Fruit fly (Drosophila melanogaster) whole organism, embryonic: Measurements from ENCODE around the gene Rab14.

ENCODE experiments used
- CG11560 ChIP-seq: fragments of 200-800 bp; sonication (Bioruptor generic); IDR thresholded peaks from 3 replicates; pipeline ENCODE4 v1.3.6; 2022; ENCODE audit warnings: missing biosample characterization, missing genetic modification characterization
- CG12236 ChIP-seq: fragments of 200-800 bp; sonication (Bioruptor generic); optimal IDR thresholded peaks from 2 replicates; lab custom pipeline; 2016; ENCODE audit warnings: missing biosample characterization, missing genetic modification characterization
- CG8944 ChIP-seq: fragments of 200-800 bp; sonication (Bioruptor generic); optimal IDR thresholded peaks from 3 replicates; lab custom pipeline; 2016; ENCODE audit warnings: missing biosample characterization, missing genetic modification characterization
- Hr78 ChIP-seq, 2 experiments: fragments of 200-800 bp in 1 of 2; fragments of >200 bp in 1 of 2; sonication (Bioruptor generic) in 1 of 2; optimal IDR thresholded peaks; 2 replicates each; lab custom pipeline; 2017 to 2019; ENCODE audit warnings: missing biosample characterization in 2 of 2, missing genetic modification characterization in 2 of 2, mild to moderate bottlenecking in 1 of 2, moderate library complexity in 1 of 2
- Xbp1 ChIP-seq: fragments of 200-800 bp; sonication (Bioruptor generic); optimal IDR thresholded peaks from 3 replicates; lab custom pipeline; 2016; ENCODE audit warnings: missing biosample characterization, mild to moderate bottlenecking, missing genetic modification characterization
- fd96Cb ChIP-seq: fragments of 200-800 bp; sonication (Bioruptor generic); optimal IDR thresholded peaks from 2 replicates; lab custom pipeline; 2018; ENCODE audit warnings: missing biosample characterization, mild to moderate bottlenecking, missing genetic modification characterization, moderate library complexity
- gsb-n ChIP-seq: fragments of 200-800 bp; sonication (Bioruptor generic); optimal IDR thresholded peaks from 3 replicates; lab custom pipeline; 2018; ENCODE audit warnings: missing biosample characterization, mild to moderate bottlenecking, missing genetic modification characterization
- psq ChIP-seq: fragments of 200-800 bp; sonication (Bioruptor generic); optimal IDR thresholded peaks from 2 replicates; lab custom pipeline; 2017; ENCODE audit warnings: missing biosample characterization, missing genetic modification characterization
- sob ChIP-seq: fragments of 200-800 bp; sonication (Bioruptor generic); IDR thresholded peaks from 2 replicates; pipeline ENCODE4 v1.3.6; 2022; ENCODE audit warnings: missing biosample characterization, missing genetic modification characterization
- sr ChIP-seq: fragments of 200-800 bp; sonication (Bioruptor generic); IDR thresholded peaks from 3 replicates; pipeline ENCODE4 v1.3.6; 2022; ENCODE audit warnings: missing biosample characterization, missing genetic modification characterization

dm6 chr2L:14399326-14399725 is 44.4 kb downstream of the Rab14 start:
- TF ChIP-seq gsb-n (tag; lab: Kevin White, UChicago): no peak
- TF ChIP-seq fd96Cb (tag; lab: Kevin White, UChicago): no peak
- TF ChIP-seq CG11560: no peak
- no peak for TF ChIP-seq psq
- TF ChIP-seq sob: no peak
- no peak for TF ChIP-seq Xbp1
- no peak for TF ChIP-seq sr
- no peak for TF ChIP-seq CG8944 (GFP tag; lab: Kevin White, UChicago)
- TF ChIP-seq CG12236: no peak
- no peak for TF ChIP-seq Hr78 (GFP tag; optimal IDR thresholded peaks at IDR 0.05; lab: Kevin White, UChicago)
